Fruit fly (Drosophila melanogaster): ENCODE data around the gene lectin-28C.
A peak's percentile ranks its signal among the peaks of the same experiment; 100 is the strongest.

lectin-28C gene

DNA sequence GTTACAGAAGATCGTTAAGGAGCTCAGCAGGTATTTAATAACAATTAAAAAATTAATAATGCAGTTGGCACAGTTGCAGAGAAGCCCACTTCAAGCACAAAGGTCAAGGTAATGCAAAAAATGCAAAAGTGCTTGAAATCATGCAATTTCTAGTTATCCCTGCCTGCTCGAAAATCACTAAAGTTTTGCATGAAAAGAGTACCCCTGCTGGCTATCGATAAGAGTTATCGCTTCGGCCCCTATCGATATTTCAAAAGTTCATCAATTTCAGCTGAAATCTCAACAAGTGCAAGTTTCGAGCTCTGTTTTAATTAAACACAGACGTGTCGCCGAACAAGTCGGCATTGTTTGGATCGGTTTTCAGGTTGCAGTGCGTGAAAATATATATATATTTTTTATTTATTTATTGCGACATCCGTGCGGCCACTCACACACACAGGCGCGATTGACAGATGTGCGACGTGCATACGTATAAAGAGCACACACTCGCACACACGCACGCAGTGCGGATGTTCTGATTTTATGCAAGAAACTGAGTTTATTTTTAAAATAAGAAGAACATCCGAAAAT lies 35.5 kb upstream of the lectin-28C start (continued):
- peak; percentile 77 for TF ChIP-seq Eip93F (GFP tag; optimal IDR thresholded peaks at IDR 0.05)
- peak; percentile 50 for TF ChIP-seq CG10669 (GFP tag; optimal IDR thresholded peaks at IDR 0.05)
- no peak for TF ChIP-seq Smox (GFP tag; optimal IDR thresholded peaks at IDR 0.05)
- TF ChIP-seq Met (GFP tag; optimal IDR thresholded peaks at IDR 0.05), result peak; percentile 55
- no peak for TF ChIP-seq CG16779 (tag; optimal IDR thresholded peaks at IDR 0.05)
- no peak for TF ChIP-seq dac (GFP tag; optimal IDR thresholded peaks at IDR 0.05)
- TF ChIP-seq CG7368 (GFP tag; optimal IDR thresholded peaks at IDR 0.05), result no peak
- TF ChIP-seq CG15336 (GFP tag; IDR thresholded peaks at IDR 0.05), result peak; percentile 26; the same call in 1 of the 2 replicates
- TF ChIP-seq eg (GFP tag; IDR thresholded peaks at IDR 0.05), result peak; percentile 57; the same call in 1 of the 3 replicates
- no peak for TF ChIP-seq CG11762 (GFP tag; optimal IDR thresholded peaks at IDR 0.05; ENCODE audit: insufficient read depth)
- no peak for TF ChIP-seq CG6808 (GFP tag; optimal IDR thresholded peaks at IDR 0.05)
- no peak for TF ChIP-seq CG11294 (GFP tag; IDR thresholded peaks at IDR 0.05)
- peak; percentile 47 for TF ChIP-seq Sox14 (GFP tag; optimal IDR thresholded peaks at IDR 0.05)
- peak; percentile 64 for TF ChIP-seq CG6854 (GFP tag; optimal IDR thresholded peaks at IDR 0.05)
- TF ChIP-seq Hr38 (GFP tag; optimal IDR thresholded peaks at IDR 0.05), result no peak
- TF ChIP-seq CG1621 (tag; optimal IDR thresholded peaks at IDR 0.05), result no peak
- TF ChIP-seq CG8632 (GFP tag; optimal IDR thresholded peaks at IDR 0.05), result peak; percentile 49
- TF ChIP-seq Hr4 (GFP tag; optimal IDR thresholded peaks at IDR 0.05), result peak; percentile 58
- TF ChIP-seq Sox15 (GFP tag; optimal IDR thresholded peaks at IDR 0.05), result peak; percentile 11
- no peak for TF ChIP-seq CG34406 (GFP tag; optimal IDR thresholded peaks at IDR 0.05)

DNA sequence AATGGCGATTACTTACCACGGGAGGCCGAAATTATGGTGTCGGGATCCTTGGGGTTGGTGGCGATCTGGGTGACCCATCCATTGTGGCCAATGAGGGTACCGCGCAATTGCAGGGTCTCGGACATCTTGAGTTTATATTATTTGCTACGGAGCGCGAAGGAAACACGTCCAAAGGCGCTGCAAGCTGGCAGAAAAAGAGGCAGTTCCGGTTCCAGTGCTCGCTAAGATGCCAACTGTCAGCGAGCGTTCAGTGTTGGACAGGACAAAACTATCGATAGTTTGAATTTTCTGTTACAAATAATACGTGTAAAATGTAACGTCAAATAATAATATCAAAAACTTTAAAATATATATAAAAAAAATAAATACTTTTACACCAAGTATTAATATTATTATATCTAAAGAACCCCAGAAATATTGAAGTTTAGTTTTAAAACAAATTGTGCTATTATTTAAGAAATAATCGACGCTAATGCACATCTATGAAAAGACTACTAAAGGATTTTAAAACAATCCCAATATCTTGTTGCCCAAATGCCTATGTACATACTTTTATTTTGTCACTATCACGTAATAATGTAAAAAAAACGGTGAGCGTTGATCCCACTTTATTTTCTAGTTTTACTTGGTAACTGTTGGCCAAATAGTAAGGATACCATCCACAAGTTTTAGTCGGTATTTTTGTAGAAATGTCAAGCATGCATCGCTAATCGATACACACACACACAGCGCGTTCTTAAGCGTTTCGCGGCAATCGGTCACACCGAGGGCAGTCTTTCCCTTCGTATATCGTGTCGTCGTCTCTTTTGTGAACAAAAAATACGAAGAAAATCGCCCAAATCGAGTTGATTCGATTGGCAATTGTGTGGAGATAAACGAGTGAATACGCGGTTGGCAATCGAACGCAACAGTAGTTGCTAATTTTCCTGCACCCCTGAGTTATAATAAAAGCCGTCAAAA lies 29.6 kb upstream of the lectin-28C start, which contains the start of the genes Rack1 and mts:
TSS of gene Rack1 (minus strand) at position 271 of the 960 bp plus-strand sequence.
TSS of gene mts (plus strand) at position 606 of the 960 bp plus-strand sequence.
- TF ChIP-seq salr (GFP tag; optimal IDR thresholded peaks at IDR 0.05) (peak; percentile 36 to 83), svp (GFP tag) (peak; percentile 75), dsx (GFP tag; optimal IDR thresholded peaks at IDR 0.05; ENCODE audit: poor library complexity, severe bottlenecking) (peak; percentile 31), CG4318 (GFP tag; optimal IDR thresholded peaks at IDR 0.05) (no peak), CG6792 (GFP tag; optimal IDR thresholded peaks at IDR 0.05) (peak; percentile 57), vri (GFP tag; optimal IDR thresholded peaks at IDR 0.05) (peak; percentile 77), ss (GFP tag; optimal IDR thresholded peaks at IDR 0.05) (peak; percentile 73 to 83), CG16779 (tag; optimal IDR thresholded peaks at IDR 0.05) (peak; percentile 73), spab (GFP tag; optimal IDR thresholded peaks at IDR 0.05) (peak; percentile 35), Eip78C (GFP tag) (peak; percentile 94), eg (GFP tag; IDR thresholded peaks at IDR 0.05) (peak; percentile 79), achi (GFP tag; optimal IDR thresholded peaks at IDR 0.05) (peak; percentile 100), net (GFP tag; optimal IDR thresholded peaks at IDR 0.05) (peak; percentile 84), CG3032 (tag; optimal IDR thresholded peaks at IDR 0.05) (peak; percentile 60), cyc (GFP tag; optimal IDR thresholded peaks at IDR 0.05) (peak; percentile 77), CG6163 (GFP tag; IDR thresholded peaks at IDR 0.05) (peak; percentile 86), pdm3 (GFP tag; optimal IDR thresholded peaks at IDR 0.05) (peak; percentile 61), Lpt (GFP tag; optimal IDR thresholded peaks at IDR 0.05) (no peak), Sox102F (GFP tag; optimal IDR thresholded peaks at IDR 0.05) (peak; percentile 78), CG11762 (GFP tag; optimal IDR thresholded peaks at IDR 0.05; ENCODE audit: insufficient read depth) (peak; percentile 47), Met (GFP tag; optimal IDR thresholded peaks at IDR 0.05) (peak; percentile 78), CG10631 (GFP tag; optimal IDR thresholded peaks at IDR 0.05) (peak; percentile 63), CG11294 (GFP tag; IDR thresholded peaks at IDR 0.05) (no peak), Eip75B (GFP tag; optimal IDR thresholded peaks at IDR 0.05) (peak; percentile 71), acj6 (GFP tag; optimal IDR thresholded peaks at IDR 0.05) (peak; percentile 74), Sox15 (GFP tag; optimal IDR thresholded peaks at IDR 0.05) (peak; percentile 38), CG1621 (tag; optimal IDR thresholded peaks at IDR 0.05) (peak; percentile 62), dac (GFP tag; optimal IDR thresholded peaks at IDR 0.05) (peak; percentile 54), Smox (GFP tag; optimal IDR thresholded peaks at IDR 0.05) (peak; percentile 45), CG15336 (GFP tag; IDR thresholded peaks at IDR 0.05) (no peak), Eip93F (GFP tag; optimal IDR thresholded peaks at IDR 0.05) (no peak), Hr4 (GFP tag; optimal IDR thresholded peaks at IDR 0.05) (peak; percentile 43), CG9139 (GFP tag; optimal IDR thresholded peaks at IDR 0.05) (peak; percentile 82), CG8119 (GFP tag; IDR thresholded peaks at IDR 0.05) (peak; percentile 34; the same call in 1 of the 3 replicates), CG6276 (GFP tag; optimal IDR thresholded peaks at IDR 0.05) (peak; percentile 12), topi (GFP tag; optimal IDR thresholded peaks at IDR 0.05) (peak; percentile 79), esn (GFP tag; optimal IDR thresholded peaks at IDR 0.05) (peak; percentile 85)

Measured in whole organism, prepupa.